Worm (Caenorhabditis elegans) whole organism, L4/young adult: Measurements from ENCODE around the gene T08G2.2.

Source experiments
- W03F9.2 ChIP-seq: fragments of 150-350 bp; optimal IDR thresholded peaks from 2 replicates; lab custom pipeline; 2014; ENCODE audit warnings: missing biosample characterization, missing genetic modification characterization
- him-1 ChIP-seq: sonication (generic microtip); optimal IDR thresholded peaks from 2 replicates; lab custom pipeline; 2016; ENCODE audit warnings: missing genotype, missing genetic modification reagents, missing genetic modification characterization, missing compliant biosample characterization

DNA sequence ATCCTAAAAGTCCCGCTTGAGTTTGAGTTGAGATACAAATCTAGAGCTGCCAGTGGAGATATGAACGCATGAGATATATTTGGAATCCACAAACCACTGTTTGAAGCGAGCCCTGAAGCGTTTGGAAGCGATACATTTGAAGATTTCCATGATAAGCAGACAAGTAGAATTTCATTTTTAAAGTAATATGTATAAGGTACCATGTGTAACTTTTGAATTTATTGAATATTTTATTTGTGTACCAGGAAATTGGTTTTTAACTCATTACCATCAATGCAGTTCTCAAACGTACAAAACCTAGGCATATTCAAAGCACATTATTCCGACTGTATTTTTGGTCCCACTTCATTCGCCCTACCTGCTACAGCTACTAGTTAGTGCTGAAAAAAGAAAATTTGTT, 30.9 kb downstream of the T08G2.2 start, which contains the start of gene B0302.2:
- TF ChIP-seq W03F9.2 (tag; lab: Kevin White, UChicago), result no peak
- TF ChIP-seq him-1 (tag; lab: Kevin White, UChicago), result no peak
